Fruit fly (Drosophila melanogaster) Kc167 (cell line): ENCODE data around the gene CG15547.

Experiments
- Myc ChIP-seq: fragments of >200 bp; optimal IDR thresholded peaks from 2 replicates; lab custom pipeline; 2017; ENCODE audit warnings: missing external identifiers
- h ChIP-seq: fragments of >200 bp; optimal IDR thresholded peaks from 3 replicates; lab custom pipeline; 2018; ENCODE audit warnings: missing external identifiers
- insv ChIP-seq: fragments of >200 bp; optimal IDR thresholded peaks from 3 replicates; lab custom pipeline; 2018; ENCODE audit warnings: missing external identifiers

DNA sequence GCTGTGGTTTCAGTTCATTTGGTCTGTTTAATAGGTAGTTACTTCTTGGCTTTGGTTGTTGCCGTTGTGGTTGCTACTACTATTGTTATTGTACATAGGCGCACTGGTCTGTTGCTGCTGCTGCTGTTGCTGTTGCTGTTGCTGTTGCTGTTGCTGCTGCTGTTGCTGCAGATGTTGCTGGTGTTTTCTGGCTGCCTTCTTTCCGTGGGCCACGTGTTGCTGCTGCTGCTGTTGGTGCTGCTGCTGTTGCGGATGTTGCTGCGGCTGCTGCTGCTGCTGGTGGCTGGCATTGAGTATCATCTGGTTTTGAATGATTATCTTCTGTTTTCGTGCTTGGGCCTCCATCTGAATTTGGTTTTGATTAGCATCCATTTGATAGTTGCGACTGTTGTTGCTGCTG, 5.2 kb downstream of the CG15547 start:
- TF ChIP-seq insv (lab: Kevin White, UChicago) (no peak), h (lab: Kevin White, UChicago) (no peak), Myc (lab: Kevin White, UChicago) (no peak)
